Fruit fly (Drosophila melanogaster) whole organism, embryonic: Measurements from ENCODE around the gene CG33286.

Experiments
- Adf1 ChIP-seq: fragments of 200-800 bp; sonication (Bioruptor generic); IDR thresholded peaks from 2 replicates; pipeline ENCODE4 v1.3.6; 2022; ENCODE audit warnings: missing biosample characterization, missing genetic modification characterization
- Asciz ChIP-seq: fragments of 200-800 bp; sonication (Bioruptor generic); optimal IDR thresholded peaks from 2 replicates; lab custom pipeline; 2017; ENCODE audit warnings: missing biosample characterization, mild to moderate bottlenecking, missing genetic modification characterization, missing genetic modification reagents
- Bgb ChIP-seq: fragments of 200-800 bp; sonication (Bioruptor generic); IDR thresholded peaks from 2 replicates; pipeline ENCODE4 v1.3.6; 2022; ENCODE audit warnings: missing biosample characterization, missing genetic modification characterization; ENCODE audit not compliant: partially characterized antibody
- Blimp-1 ChIP-seq: fragments of 200-800 bp; sonication (Bioruptor generic); optimal IDR thresholded peaks from 3 replicates; lab custom pipeline; 2018; ENCODE audit warnings: missing biosample characterization, missing genetic modification characterization, mild to moderate bottlenecking, moderate library complexity, missing genetic modification reagents
- CG10267 ChIP-seq: fragments of 200-800 bp; sonication (Bioruptor generic); optimal IDR thresholded peaks from 2 replicates; lab custom pipeline; 2018; ENCODE audit warnings: missing biosample characterization, mild to moderate bottlenecking, missing genetic modification characterization, moderate library complexity
- CG11504 ChIP-seq: fragments of 200-800 bp; sonication (Bioruptor generic); optimal IDR thresholded peaks from 3 replicates; lab custom pipeline; 2019; ENCODE audit warnings: missing biosample characterization, mild to moderate bottlenecking, missing genetic modification characterization, moderate library complexity
- CG12391 ChIP-seq: fragments of 200-800 bp; sonication (Bioruptor generic); optimal IDR thresholded peaks from 3 replicates; lab custom pipeline; 2018; ENCODE audit warnings: missing biosample characterization, mild to moderate bottlenecking, missing genetic modification characterization, moderate library complexity
- CG1529 ChIP-seq: fragments of 200-800 bp; sonication (Bioruptor generic); optimal IDR thresholded peaks from 3 replicates; lab custom pipeline; 2018; ENCODE audit warnings: missing biosample characterization, missing genetic modification characterization
- CG16813 ChIP-seq: fragments of 200-800 bp; sonication (Bioruptor generic); IDR thresholded peaks from 3 replicates; pipeline ENCODE4 v1.3.6; 2022; ENCODE audit warnings: missing biosample characterization, missing genetic modification characterization; ENCODE audit not compliant: partially characterized antibody
- CG17328 ChIP-seq: fragments of 200-800 bp; sonication (Bioruptor generic); IDR thresholded peaks from 2 replicates; pipeline ENCODE4 v1.3.6; 2022; ENCODE audit warnings: missing biosample characterization, missing genetic modification characterization
- CG18764 ChIP-seq: fragments of 200-800 bp; sonication (Bioruptor generic); optimal IDR thresholded peaks from 3 replicates; lab custom pipeline; 2016; ENCODE audit warnings: missing biosample characterization, missing genetic modification characterization
- CG2116 ChIP-seq: fragments of 200-800 bp; sonication (Bioruptor generic); optimal IDR thresholded peaks from 3 replicates; lab custom pipeline; 2018; ENCODE audit warnings: missing biosample characterization, mild to moderate bottlenecking, missing genetic modification characterization
- CG31441 ChIP-seq: fragments of 200-800 bp; sonication (Bioruptor generic); IDR thresholded peaks from 2 replicates; pipeline ENCODE4 v1.3.6; 2022; ENCODE audit warnings: missing biosample characterization, missing genetic modification characterization
- CG32532 ChIP-seq: fragments of 200-800 bp; sonication (Bioruptor generic); IDR thresholded peaks from 2 replicates; pipeline ENCODE4 v1.3.6; 2022; ENCODE audit warnings: missing biosample characterization, missing genetic modification characterization
- CG33557 ChIP-seq: fragments of 200-800 bp; sonication (Bioruptor generic); optimal IDR thresholded peaks from 2 replicates; lab custom pipeline; 2019; ENCODE audit warnings: missing biosample characterization, mild to moderate bottlenecking, missing genetic modification characterization, moderate library complexity
- CG34422 ChIP-seq: fragments of 200-800 bp; sonication (Bioruptor generic); IDR thresholded peaks from 3 replicates; pipeline ENCODE4 v1.3.6; 2022; ENCODE audit warnings: missing biosample characterization, missing genetic modification characterization
- CG4424 ChIP-seq: fragments of 200-800 bp; sonication (Bioruptor generic); optimal IDR thresholded peaks from 3 replicates; lab custom pipeline; 2016; ENCODE audit warnings: missing biosample characterization, missing genetic modification characterization
- CG6254 ChIP-seq: fragments of 200-800 bp; sonication (Bioruptor generic); optimal IDR thresholded peaks from 3 replicates; lab custom pipeline; 2017; ENCODE audit warnings: mild to moderate bottlenecking, missing biosample characterization, missing genetic modification reagents, missing genetic modification characterization
- CG6654 ChIP-seq: fragments of 200-800 bp; sonication (Bioruptor generic); optimal IDR thresholded peaks from 2 replicates; lab custom pipeline; 2017; ENCODE audit warnings: missing biosample characterization, mild to moderate bottlenecking, missing genetic modification characterization
- CG7839 ChIP-seq: fragments of 200-800 bp; sonication (Bioruptor generic); optimal IDR thresholded peaks from 3 replicates; lab custom pipeline; 2018; ENCODE audit warnings: missing biosample characterization, mild to moderate bottlenecking, missing genetic modification characterization, moderate library complexity
- CTCF ChIP-seq: fragments of 200-800 bp; sonication (Bioruptor generic); optimal IDR thresholded peaks from 2 replicates; lab custom pipeline; 2017; ENCODE audit warnings: missing biosample characterization, mild to moderate bottlenecking, missing genetic modification characterization, moderate library complexity
- D ChIP-seq, 2 experiments: fragments of 200-800 bp in 1 of 2; fragments of >200 bp in 1 of 2; sonication (Bioruptor generic) in 1 of 2; optimal IDR thresholded peaks; 2 replicates in 1 of 2; 3 replicates in 1 of 2; lab custom pipeline; 2017; ENCODE audit warnings: mild to moderate bottlenecking in 1 of 2, missing biosample characterization in 1 of 2, missing genetic modification characterization in 1 of 2, missing genetic modification reagents in 1 of 2
- D19A ChIP-seq: fragments of 200-800 bp; optimal IDR thresholded peaks from 3 replicates; lab custom pipeline; 2019; ENCODE audit warnings: missing biosample characterization, mild to moderate bottlenecking, missing genetic modification characterization, moderate library complexity
- Drgx ChIP-seq: fragments of 200-800 bp; sonication (Bioruptor generic); IDR thresholded peaks from 2 replicates; pipeline ENCODE4 v1.3.6; 2022; ENCODE audit warnings: missing biosample characterization, missing genetic modification characterization
- ERR ChIP-seq: fragments of 200-800 bp; sonication (Bioruptor generic); optimal IDR thresholded peaks from 2 replicates; lab custom pipeline; 2016; ENCODE audit warnings: missing biosample characterization, missing genetic modification characterization
- Ets65A ChIP-seq: fragments of 200-800 bp; sonication (Bioruptor generic); peaks from one replicate; lab custom pipeline; 2016; ENCODE audit warnings: missing biosample characterization, missing genetic modification characterization
- Oaz ChIP-seq: fragments of 200-800 bp; sonication (Bioruptor generic); IDR thresholded peaks from 2 replicates; pipeline ENCODE4 v1.3.6; 2022; ENCODE audit warnings: missing biosample characterization, missing genetic modification characterization
- Sox102F ChIP-seq: fragments of 200-800 bp; sonication (Bioruptor generic); optimal IDR thresholded peaks from 2 replicates; lab custom pipeline; 2018; ENCODE audit warnings: missing biosample characterization, mild to moderate bottlenecking, missing genetic modification characterization, moderate library complexity
- Ssrp ChIP-seq: fragments of 200-800 bp; sonication (Bioruptor generic); optimal IDR thresholded peaks from 2 replicates; lab custom pipeline; 2018; ENCODE audit warnings: missing biosample characterization, mild to moderate bottlenecking, missing genetic modification characterization, moderate library complexity
- Stat92E ChIP-seq, 3 experiments: fragments of >200 bp in 2 of 3; fragments of 200-800 bp in 1 of 3; sonication (Bioruptor generic) in 1 of 3; optimal IDR thresholded peaks; 2 replicates each; lab custom pipeline; 2017 to 2019; ENCODE audit warnings: missing biosample characterization in 3 of 3, missing genetic modification characterization in 3 of 3, mild to moderate bottlenecking in 1 of 3, moderate library complexity in 1 of 3
- Xrp1 ChIP-seq: fragments of 200-800 bp; sonication (Bioruptor generic); IDR thresholded peaks from 2 replicates; pipeline ENCODE4 v1.3.6; 2022; ENCODE audit warnings: missing biosample characterization, missing genetic modification characterization
- YL-1 ChIP-seq: fragments of 200-800 bp; sonication (Bioruptor generic); optimal IDR thresholded peaks from 3 replicates; lab custom pipeline; 2017; ENCODE audit warnings: missing biosample characterization, mild to moderate bottlenecking, missing genetic modification characterization
- ac ChIP-seq: fragments of 200-800 bp; sonication (Bioruptor generic); optimal IDR thresholded peaks from 3 replicates; lab custom pipeline; 2017; ENCODE audit warnings: missing biosample characterization, mild to moderate bottlenecking, missing genetic modification characterization
- bcd ChIP-seq: fragments of 200-800 bp; sonication (Bioruptor generic); optimal IDR thresholded peaks from 2 replicates; lab custom pipeline; 2017; ENCODE audit warnings: missing biosample characterization, mild to moderate bottlenecking, missing genetic modification characterization
- chinmo ChIP-seq: fragments of 200-800 bp; sonication (Bioruptor generic); IDR thresholded peaks from 4 replicates; pipeline ENCODE4 v1.3.6; 2022; ENCODE audit warnings: missing biosample characterization, missing genetic modification characterization; ENCODE audit not compliant: partially characterized antibody
- corto ChIP-seq: fragments of 200-800 bp; sonication (Bioruptor generic); optimal IDR thresholded peaks from 2 replicates; lab custom pipeline; 2016; ENCODE audit warnings: missing biosample characterization, mild to moderate bottlenecking, missing genetic modification characterization, moderate library complexity
- croc ChIP-seq: fragments of 200-800 bp; sonication (Bioruptor generic); conservative IDR thresholded peaks from 3 replicates; pipeline ENCODE4 v1.3.6; 2022; ENCODE audit warnings: missing biosample characterization, missing genetic modification characterization
- ewg ChIP-seq: fragments of 200-800 bp; sonication (Bioruptor generic); optimal IDR thresholded peaks from 3 replicates; lab custom pipeline; 2017; ENCODE audit warnings: mild to moderate bottlenecking, missing biosample characterization, missing genetic modification reagents, missing genetic modification characterization
- gce ChIP-seq: fragments of 200-800 bp; sonication (Bioruptor generic); IDR thresholded peaks from 3 replicates; pipeline ENCODE4 v1.3.6; 2022; ENCODE audit warnings: missing biosample characterization, missing genetic modification characterization
- gcm ChIP-seq: fragments of 200-800 bp; sonication (Bioruptor generic); optimal IDR thresholded peaks from 2 replicates; lab custom pipeline; 2019; ENCODE audit warnings: missing biosample characterization, mild to moderate bottlenecking, missing genetic modification characterization, moderate library complexity
- gem ChIP-seq: fragments of 200-800 bp; sonication (Bioruptor generic); optimal IDR thresholded peaks from 2 replicates; lab custom pipeline; 2019; ENCODE audit warnings: missing biosample characterization, mild to moderate bottlenecking, missing genetic modification characterization, moderate library complexity
- gfzf ChIP-seq: fragments of 200-800 bp; sonication (Bioruptor generic); optimal IDR thresholded peaks from 2 replicates; lab custom pipeline; 2016; ENCODE audit warnings: missing biosample characterization, mild to moderate bottlenecking, missing genetic modification characterization, moderate library complexity
- grau ChIP-seq: fragments of 200-800 bp; optimal IDR thresholded peaks from 3 replicates; lab custom pipeline; 2019; ENCODE audit warnings: missing biosample characterization, mild to moderate bottlenecking, missing genetic modification characterization, moderate library complexity
- lola ChIP-seq, 3 experiments: fragments of >200 bp in 2 of 3; fragments of 200-800 bp in 1 of 3; sonication (Bioruptor generic) in 1 of 3; optimal IDR thresholded peaks; 2 replicates each; lab custom pipeline; 2017 to 2019; ENCODE audit warnings: missing biosample characterization in 3 of 3, missing genetic modification characterization in 3 of 3, mild to moderate bottlenecking in 1 of 3, moderate library complexity in 1 of 3
- oc ChIP-seq: fragments of 200-800 bp; sonication (Bioruptor generic); optimal IDR thresholded peaks from 2 replicates; lab custom pipeline; 2018; ENCODE audit warnings: missing biosample characterization, mild to moderate bottlenecking, missing genetic modification characterization, moderate library complexity
- pb ChIP-seq: fragments of 200-800 bp; sonication (Bioruptor generic); optimal IDR thresholded peaks from 3 replicates; lab custom pipeline; 2016; ENCODE audit warnings: missing biosample characterization, missing genetic modification characterization
- sens ChIP-seq: fragments of 200-800 bp; sonication (Bioruptor generic); peaks from one replicate; lab custom pipeline; 2016; ENCODE audit warnings: missing biosample characterization, missing genetic modification characterization
- trem ChIP-seq: fragments of 200-800 bp; optimal IDR thresholded peaks from 3 replicates; lab custom pipeline; 2019; ENCODE audit warnings: missing biosample characterization, mild to moderate bottlenecking, missing genetic modification characterization, moderate library complexity
- vvl ChIP-seq: fragments of 200-800 bp; sonication (Bioruptor generic); IDR thresholded peaks from 2 replicates; pipeline ENCODE4 v1.3.6; 2022; ENCODE audit warnings: missing biosample characterization, missing genetic modification characterization

CG33286 gene

DNA sequence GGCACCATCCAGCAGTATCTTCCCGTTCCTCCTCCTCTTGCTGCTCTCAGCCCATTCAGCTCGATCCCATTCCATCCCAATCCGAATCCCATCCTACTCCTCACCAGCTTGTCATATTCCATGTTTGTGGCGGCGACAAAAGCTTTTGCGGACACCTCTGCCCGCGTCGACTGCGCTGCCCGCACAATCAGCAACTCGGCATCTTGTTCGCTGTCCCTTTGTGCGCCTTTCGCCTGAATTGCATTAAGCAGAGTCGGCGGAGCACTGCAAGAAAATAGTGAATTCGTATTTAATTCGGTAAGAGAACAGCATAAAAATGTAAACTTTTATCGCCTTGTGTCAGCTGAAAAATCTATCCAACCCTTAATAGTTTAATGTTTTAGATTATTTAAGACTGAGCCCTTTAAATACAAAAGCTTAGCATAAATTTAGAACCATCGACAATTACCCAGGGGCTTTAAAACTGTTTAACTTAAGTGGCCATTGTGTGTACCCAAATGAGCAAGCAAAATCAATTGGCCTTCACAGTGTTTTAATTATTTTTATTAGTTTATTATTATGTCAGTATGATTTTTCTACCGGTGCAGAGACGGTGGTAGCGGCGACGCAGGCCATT, 23.9 kb downstream of the CG33286 start (continued):
- TF ChIP-seq Asciz (peak; percentile 28), trem (tag; lab: Kevin White, UChicago) (peak; percentile 16), CG4424 (peak; percentile 9), croc (GFP tag; lab: Robert Waterston, UW) (peak; percentile 12; the same call in 1 of the 3 replicates), CTCF (GFP tag; lab: Kevin White, UChicago) (no peak), gfzf (no peak), oc (peak; percentile 2), CG7839 (peak; percentile 30), gce (GFP tag; lab: Robert Waterston, UW) (no peak), Blimp-1 (peak; percentile 36), sens (GFP tag; lab: Kevin White, UChicago) (peak; percentile 52), lola (GFP tag; optimal IDR thresholded peaks at IDR 0.05; lab: Kevin White, UChicago) (peak in 1 of 3 experiments; percentile 42), CG1529 (GFP tag; lab: Kevin White, UChicago) (peak; percentile 16), CG18764 (GFP tag; lab: Kevin White, UChicago) (no peak), CG12391 (tag; lab: Kevin White, UChicago) (peak; percentile 10), gcm (GFP tag; lab: Kevin White, UChicago) (no peak), CG31441 (GFP tag; lab: Robert Waterston, UW) (0 out of 2 replicates have a peak, but pooled peaks have one; percentile 26), Ssrp (peak; percentile 34), D (optimal IDR thresholded peaks at IDR 0.05; lab: Kevin White, UChicago) (no peak), D (GFP tag; optimal IDR thresholded peaks at IDR 0.05; lab: Kevin White, UChicago) (peak; percentile 51), CG6254 (GFP tag; lab: Kevin White, UChicago) (peak; percentile 15), CG32532 (no peak), corto (GFP tag; lab: Kevin White, UChicago) (peak; percentile 54), Oaz (GFP tag; lab: Robert Waterston, UW) (no peak), Drgx (peak; percentile 69), vvl (peak; percentile 13; the same call in 1 of the 2 replicates), CG6654 (GFP tag; lab: Kevin White, UChicago) (peak; percentile 13), Ets65A (GFP tag; lab: Kevin White, UChicago) (peak; percentile 40), Bgb (GFP tag; lab: Robert Waterston, UW) (no peak), ERR (GFP tag; lab: Kevin White, UChicago) (no peak), Stat92E (GFP tag; optimal IDR thresholded peaks at IDR 0.05; lab: Kevin White, UChicago) (no peak), CG11504 (tag; lab: Kevin White, UChicago) (peak; percentile 55), pb (GFP tag; lab: Kevin White, UChicago) (no peak), Xrp1 (GFP tag; lab: Robert Waterston, UW) (peak; percentile 37; the same call in 1 of the 2 replicates), CG33557 (GFP tag; lab: Kevin White, UChicago) (no peak), Sox102F (GFP tag; lab: Kevin White, UChicago) (peak; percentile 26), CG2116 (no peak), CG10267 (tag; lab: Kevin White, UChicago) (no peak), Adf1 (peak; percentile 53), bcd (GFP tag; lab: Kevin White, UChicago) (peak; percentile 14), CG17328 (peak; percentile 31; the same call in 1 of the 2 replicates), chinmo (GFP tag; lab: Robert Waterston, UW) (no peak), CG16813 (GFP tag; lab: Robert Waterston, UW) (no peak), D19A (tag; lab: Kevin White, UChicago) (peak; percentile 4), ac (no peak), CG34422 (GFP tag; lab: Robert Waterston, UW) (no peak), YL-1 (GFP tag; lab: Kevin White, UChicago) (no peak), ewg (GFP tag; lab: Kevin White, UChicago) (peak; percentile 21), grau (tag; lab: Kevin White, UChicago) (peak; percentile 8), gem (tag; lab: Kevin White, UChicago) (peak; percentile 64)
